Worm (Caenorhabditis elegans) whole organism, L1 larva: ENCODE measurements around the gene cest-10.

Experiments
- C04F5.9 ChIP-seq: sonication (generic microtip); optimal IDR thresholded peaks from 2 replicates; lab custom pipeline; 2016; ENCODE audit warnings: missing genetic modification characterization, missing compliant biosample characterization
- C16A3.4 ChIP-seq: fragments of 150-350 bp; optimal IDR thresholded peaks from 2 replicates; lab custom pipeline; 2014; ENCODE audit warnings: missing biosample characterization, missing genetic modification characterization
- alr-1 ChIP-seq: fragments of 200-800 bp; sonication (Bioruptor generic); optimal IDR thresholded peaks from 2 replicates; lab custom pipeline; 2018; ENCODE audit warnings: borderline replicate concordance, mild to moderate bottlenecking, missing genetic modification characterization, missing compliant biosample characterization
- aly-2 ChIP-seq: fragments of 150-350 bp; optimal IDR thresholded peaks from 2 replicates; lab custom pipeline; 2014; ENCODE audit warnings: missing biosample characterization, missing genetic modification characterization
- ama-1 ChIP-seq: fragments of 150-350 bp; optimal IDR thresholded peaks from 2 replicates; lab custom pipeline; 2014
- blmp-1 ChIP-seq: fragments of 150-350 bp; optimal IDR thresholded peaks from 2 replicates; lab custom pipeline; 2014; ENCODE audit warnings: missing biosample characterization, missing genetic modification characterization
- ces-1 ChIP-seq: fragments of 150-350 bp; optimal IDR thresholded peaks from 2 replicates; lab custom pipeline; 2014; ENCODE audit warnings: missing biosample characterization, missing genetic modification reagents, missing genetic modification characterization
- efl-3 ChIP-seq: fragments of 200-800 bp; sonication (Bioruptor generic); optimal IDR thresholded peaks from 2 replicates; lab custom pipeline; 2018; ENCODE audit warnings: mild to moderate bottlenecking, missing genetic modification characterization, missing compliant biosample characterization
- elt-2 ChIP-seq: sonication (generic microtip); optimal IDR thresholded peaks from 2 replicates; lab custom pipeline; 2016; ENCODE audit warnings: missing genetic modification characterization, mild to moderate bottlenecking, inconsistent platforms, missing compliant biosample characterization, missing genetic modification reagents
- ets-5 ChIP-seq: fragments of 200-800 bp; sonication (Bioruptor generic); IDR thresholded peaks from 2 replicates; pipeline ENCODE4 v1.3.6; 2022; ENCODE audit warnings: missing genetic modification characterization, missing compliant biosample characterization
- fkh-10 ChIP-seq: sonication (generic microtip); optimal IDR thresholded peaks from 2 replicates; lab custom pipeline; 2017; ENCODE audit warnings: missing biosample characterization, missing genetic modification reagents, missing genetic modification characterization
- lsy-2 ChIP-seq, 2 experiments: fragments of 150-350 bp; optimal IDR thresholded peaks; 2 replicates each; lab custom pipeline; 2014; ENCODE audit warnings: missing biosample characterization in 2 of 2, missing genetic modification characterization in 2 of 2
- tbx-2 ChIP-seq: sonication (generic microtip); optimal IDR thresholded peaks from 2 replicates; lab custom pipeline; 2016; ENCODE audit warnings: missing genetic modification characterization, missing compliant biosample characterization

DNA sequence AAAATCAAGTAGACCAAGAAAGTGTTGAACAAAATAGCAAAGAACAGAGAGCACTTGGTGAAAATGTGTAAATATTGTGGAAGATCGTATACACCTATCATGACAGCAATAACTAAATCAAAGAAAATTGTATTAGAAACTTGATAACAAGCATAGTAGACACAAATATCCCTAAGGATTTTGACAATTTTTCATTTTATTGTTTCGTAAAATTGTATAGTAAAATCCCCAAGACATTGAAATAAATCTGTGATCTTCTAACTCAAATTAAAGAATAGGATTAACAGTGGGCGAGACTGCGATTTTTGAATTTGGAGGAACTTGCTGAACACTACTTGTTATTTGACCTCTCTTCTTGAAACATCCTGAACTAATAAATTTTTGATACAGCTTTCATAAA, 9.1 kb upstream of the cest-10 start, which contains the start of gene str-220:
- TF ChIP-seq ces-1 (GFP tag; lab: Kevin White, UChicago) (no peak), ets-5 (no peak), aly-2 (tag; lab: Kevin White, UChicago) (no peak), alr-1 (no peak), ama-1 (lab: Kevin White, UChicago) (no peak), elt-2 (no peak), blmp-1 (tag; lab: Kevin White, UChicago) (no peak), C16A3.4 (tag; lab: Kevin White, UChicago) (no peak), fkh-10 (GFP tag; lab: Kevin White, UChicago) (no peak), lsy-2 (tag; optimal IDR thresholded peaks at IDR 0.05; lab: Kevin White, UChicago) (no peak), C04F5.9 (tag; lab: Kevin White, UChicago) (no peak), efl-3 (GFP tag; lab: Kevin White, UChicago) (no peak), tbx-2 (tag; lab: Kevin White, UChicago) (no peak)
